Worm (Caenorhabditis elegans) whole organism, late embryonic: Measurements from ENCODE around the gene R07E4.3.

Experiments used
- C08G9.2 ChIP-seq: sonication (generic microtip); optimal IDR thresholded peaks from 2 replicates; lab custom pipeline; 2016; ENCODE audit warnings: mild to moderate bottlenecking, missing genetic modification characterization, moderate library complexity, missing compliant biosample characterization
- C38D4.7 ChIP-seq: fragments of 200-800 bp; sonication (Bioruptor generic); optimal IDR thresholded peaks from 2 replicates; lab custom pipeline; 2018; ENCODE audit warnings: mild to moderate bottlenecking, missing genetic modification characterization, moderate library complexity, missing compliant biosample characterization
- F13H6.1 ChIP-seq: sonication (generic microtip); optimal IDR thresholded peaks from 2 replicates; lab custom pipeline; 2016; ENCODE audit warnings: missing genetic modification characterization, missing compliant biosample characterization
- K02D7.2 ChIP-seq: sonication (generic microtip); optimal IDR thresholded peaks from 2 replicates; lab custom pipeline; 2017; ENCODE audit warnings: mild to moderate bottlenecking, missing genetic modification characterization, missing compliant biosample characterization
- K09A11.1 ChIP-seq: sonication (generic microtip); optimal IDR thresholded peaks from 2 replicates; lab custom pipeline; 2017; ENCODE audit warnings: antibody characterized with exemption, mild to moderate bottlenecking, missing genetic modification characterization, missing compliant biosample characterization; ENCODE audit not compliant: insufficient read depth
- T23F11.4 ChIP-seq: fragments of 200-800 bp; sonication (Bioruptor generic); optimal IDR thresholded peaks from 2 replicates; lab custom pipeline; 2018; ENCODE audit warnings: mild to moderate bottlenecking, missing genetic modification characterization, missing compliant biosample characterization
- Y22D7AL.16 ChIP-seq: sonication (generic microtip); optimal IDR thresholded peaks from 2 replicates; lab custom pipeline; 2016; ENCODE audit warnings: missing genetic modification characterization, missing compliant biosample characterization
- ama-1 ChIP-seq: fragments of 150-350 bp; optimal IDR thresholded peaks from 2 replicates; lab custom pipeline; 2014
- ceh-24 ChIP-seq: sonication (generic microtip); optimal IDR thresholded peaks from 2 replicates; lab custom pipeline; 2016; ENCODE audit warnings: mild to moderate bottlenecking, missing genetic modification characterization, missing compliant biosample characterization
- ceh-30 ChIP-seq: fragments of 150-350 bp; optimal IDR thresholded peaks from 2 replicates; lab custom pipeline; 2014; ENCODE audit warnings: missing biosample characterization, missing genetic modification characterization
- ceh-31 ChIP-seq: sonication (generic microtip); optimal IDR thresholded peaks from 2 replicates; lab custom pipeline; 2016; ENCODE audit warnings: missing genetic modification characterization, missing compliant biosample characterization
- ceh-34 ChIP-seq: sonication (generic microtip); optimal IDR thresholded peaks from 2 replicates; lab custom pipeline; 2016; ENCODE audit warnings: mild to moderate bottlenecking, missing genetic modification characterization, missing compliant biosample characterization
- ceh-45 ChIP-seq: fragments of 200-800 bp; sonication (Bioruptor generic); IDR thresholded peaks from 2 replicates; pipeline ENCODE4 v1.3.6; 2022; ENCODE audit warnings: missing genetic modification reagents, missing genetic modification characterization, missing compliant biosample characterization
- ceh-6 ChIP-seq: fragments of 200-800 bp; sonication (Bioruptor generic); optimal IDR thresholded peaks from 2 replicates; lab custom pipeline; 2018; ENCODE audit warnings: mild to moderate bottlenecking, missing genetic modification characterization, missing compliant biosample characterization
- che-1 ChIP-seq: sonication (generic microtip); optimal IDR thresholded peaks from 2 replicates; lab custom pipeline; 2016; ENCODE audit warnings: mild to moderate bottlenecking, missing genetic modification characterization, missing compliant biosample characterization
- dmd-4 ChIP-seq: sonication (generic microtip); optimal IDR thresholded peaks from 2 replicates; lab custom pipeline; 2016; ENCODE audit warnings: borderline replicate concordance, missing genetic modification characterization, missing compliant biosample characterization
- elt-2 ChIP-seq: sonication (generic microtip); optimal IDR thresholded peaks from 2 replicates; lab custom pipeline; 2016; ENCODE audit warnings: missing genetic modification reagents, missing genetic modification characterization, missing compliant biosample characterization
- elt-4 ChIP-seq: sonication (generic microtip); optimal IDR thresholded peaks from 2 replicates; lab custom pipeline; 2016; ENCODE audit warnings: missing genetic modification characterization, missing compliant biosample characterization
- fax-1 ChIP-seq: sonication (generic microtip); optimal IDR thresholded peaks from 2 replicates; lab custom pipeline; 2016; ENCODE audit warnings: missing genotype, missing genetic modification characterization, missing compliant biosample characterization
- fkh-10 ChIP-seq: fragments of 150-350 bp; optimal IDR thresholded peaks from 2 replicates; lab custom pipeline; 2014; ENCODE audit warnings: missing biosample characterization, missing genetic modification reagents, missing genetic modification characterization
- fkh-6 ChIP-seq: sonication (generic microtip); optimal IDR thresholded peaks from 2 replicates; lab custom pipeline; 2016; ENCODE audit warnings: missing genetic modification characterization, missing compliant biosample characterization
- gmeb-2 ChIP-seq: sonication (generic microtip); optimal IDR thresholded peaks from 2 replicates; lab custom pipeline; 2016; ENCODE audit warnings: missing genetic modification characterization, inconsistent platforms, missing compliant biosample characterization
- hlh-30 ChIP-seq: sonication (generic microtip); optimal IDR thresholded peaks from 2 replicates; lab custom pipeline; 2017; ENCODE audit warnings: antibody characterized with exemption, missing genetic modification characterization, missing compliant biosample characterization; ENCODE audit not compliant: insufficient read depth
- hlh-8 ChIP-seq: sonication (generic microtip); optimal IDR thresholded peaks from 2 replicates; lab custom pipeline; 2016; ENCODE audit warnings: missing genotype, missing genetic modification characterization, missing compliant biosample characterization
- lim-6 ChIP-seq: sonication (generic microtip); optimal IDR thresholded peaks from 2 replicates; lab custom pipeline; 2016; ENCODE audit warnings: missing genetic modification characterization, missing compliant biosample characterization
- mec-3 ChIP-seq: sonication (generic microtip); optimal IDR thresholded peaks from 2 replicates; lab custom pipeline; 2016; ENCODE audit warnings: borderline replicate concordance, missing genetic modification characterization, missing compliant biosample characterization
- pag-3 ChIP-seq: sonication (generic microtip); optimal IDR thresholded peaks from 2 replicates; lab custom pipeline; 2016; ENCODE audit warnings: missing compliant biosample characterization, missing genetic modification characterization, borderline replicate concordance
- pat-9 ChIP-seq: fragments of 200-800 bp; sonication (Bioruptor generic); optimal IDR thresholded peaks from 2 replicates; lab custom pipeline; 2018; ENCODE audit warnings: mild to moderate bottlenecking, missing genetic modification characterization, moderate library complexity, missing compliant biosample characterization
- pax-1 ChIP-seq: fragments of 150-350 bp; optimal IDR thresholded peaks from 2 replicates; lab custom pipeline; 2014; ENCODE audit warnings: missing biosample characterization, missing genetic modification characterization
- ref-2 ChIP-seq: sonication (generic microtip); optimal IDR thresholded peaks from 2 replicates; lab custom pipeline; 2016; ENCODE audit warnings: missing genetic modification characterization, missing compliant biosample characterization
- sdc-2 ChIP-seq: sonication (generic microtip); optimal IDR thresholded peaks from 2 replicates; lab custom pipeline; 2016; ENCODE audit warnings: missing genotype, missing genetic modification characterization, missing compliant biosample characterization
- sox-2 ChIP-seq: fragments of 200-800 bp; sonication (Bioruptor generic); IDR thresholded peaks from 2 replicates; pipeline ENCODE4 v1.3.6; 2022; ENCODE audit warnings: missing genetic modification reagents, missing genetic modification characterization, missing compliant biosample characterization
- sox-4 ChIP-seq: sonication (generic microtip); optimal IDR thresholded peaks from 2 replicates; lab custom pipeline; 2017; ENCODE audit warnings: mild to moderate bottlenecking, missing genetic modification characterization, inconsistent platforms, missing compliant biosample characterization
- syd-9 ChIP-seq: sonication (generic microtip); optimal IDR thresholded peaks from 2 replicates; lab custom pipeline; 2016; ENCODE audit warnings: mild to moderate bottlenecking, missing genetic modification characterization, moderate library complexity, missing compliant biosample characterization
- ttx-3 ChIP-seq: sonication (generic microtip); optimal IDR thresholded peaks from 2 replicates; lab custom pipeline; 2016; ENCODE audit warnings: missing genetic modification reagents, missing genetic modification characterization, missing compliant biosample characterization
- unc-42 ChIP-seq: sonication (generic microtip); optimal IDR thresholded peaks from 2 replicates; lab custom pipeline; 2016; ENCODE audit warnings: missing genotype, missing genetic modification characterization, missing compliant biosample characterization
- ztf-16 ChIP-seq: sonication (generic microtip); optimal IDR thresholded peaks from 2 replicates; lab custom pipeline; 2017; ENCODE audit warnings: missing genetic modification characterization, missing compliant biosample characterization

R07E4.3 gene

DNA sequence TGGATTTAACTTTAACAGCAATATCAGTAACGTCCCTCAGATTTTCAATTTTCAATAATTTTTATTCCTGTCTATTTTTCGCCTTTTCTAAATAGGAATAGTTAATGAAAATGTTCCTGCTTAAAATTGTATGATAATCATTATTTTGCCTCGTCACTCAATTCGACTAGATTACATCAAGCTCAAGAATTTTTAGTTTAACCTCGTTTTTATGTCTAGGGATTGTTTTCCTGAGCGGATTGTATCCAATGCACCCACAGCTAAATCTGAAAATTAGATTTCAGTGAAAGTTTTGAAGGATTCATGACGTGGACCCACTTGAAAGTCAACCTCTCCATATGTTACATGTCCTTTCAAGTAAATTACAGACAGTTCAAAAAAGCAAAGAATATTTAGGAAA lies 29.6 kb upstream of the R07E4.3 start:
- no peak for TF ChIP-seq pat-9
- TF ChIP-seq pag-3 (tag; lab: Kevin White, UChicago) = no peak
- TF ChIP-seq elt-2 = no peak
- TF ChIP-seq C08G9.2 = no peak
- TF ChIP-seq ttx-3 = no peak
- no peak for TF ChIP-seq ceh-31 (tag; lab: Kevin White, UChicago)
- TF ChIP-seq hlh-30 (tag; lab: Kevin White, UChicago) = no peak
- TF ChIP-seq ceh-45 = no peak
- TF ChIP-seq gmeb-2 (tag; lab: Kevin White, UChicago) = no peak
- no peak for TF ChIP-seq ceh-34 (tag; lab: Kevin White, UChicago)

DNA sequence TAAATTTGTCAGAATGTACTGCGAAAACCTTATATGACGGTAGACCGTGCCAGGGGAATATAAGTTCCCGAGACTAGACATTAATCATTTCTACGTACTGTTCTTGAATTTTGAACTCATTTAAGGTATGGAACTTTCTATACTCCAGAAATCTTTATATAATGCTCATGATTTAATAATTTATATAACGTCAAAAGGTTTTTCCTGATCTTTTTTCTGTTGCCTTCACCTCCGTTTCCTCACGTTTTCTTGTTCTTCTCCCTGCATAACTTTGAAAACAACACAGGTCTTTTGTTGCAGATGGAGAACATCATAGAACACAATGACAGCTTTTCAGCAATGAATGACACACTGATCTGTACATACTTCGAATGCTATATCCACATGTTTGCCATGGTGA lies 22.4 kb upstream of the R07E4.3 start, which contains the start of gene egl-6:
Gene egl-6, plus strand, starts transcription at position 301 of the 400 bp plus-strand sequence.
- TF ChIP-seq pax-1 (tag; lab: Kevin White, UChicago) (no peak), ceh-24 (tag; lab: Kevin White, UChicago) (no peak), unc-42 (tag; lab: Kevin White, UChicago) (no peak), F13H6.1 (tag; lab: Kevin White, UChicago) (no peak), K09A11.1 (no peak), ceh-6 (GFP tag; lab: Kevin White, UChicago) (no peak), sox-4 (tag; lab: Kevin White, UChicago) (no peak), fax-1 (tag; lab: Kevin White, UChicago) (no peak), dmd-4 (tag; lab: Kevin White, UChicago) (no peak), ceh-30 (tag; lab: Kevin White, UChicago) (no peak), elt-2 (no peak), lim-6 (tag; lab: Kevin White, UChicago) (no peak), syd-9 (tag; lab: Kevin White, UChicago) (no peak), sdc-2 (no peak), hlh-8 (tag; lab: Kevin White, UChicago) (no peak), T23F11.4 (GFP tag; lab: Kevin White, UChicago) (no peak)

DNA sequence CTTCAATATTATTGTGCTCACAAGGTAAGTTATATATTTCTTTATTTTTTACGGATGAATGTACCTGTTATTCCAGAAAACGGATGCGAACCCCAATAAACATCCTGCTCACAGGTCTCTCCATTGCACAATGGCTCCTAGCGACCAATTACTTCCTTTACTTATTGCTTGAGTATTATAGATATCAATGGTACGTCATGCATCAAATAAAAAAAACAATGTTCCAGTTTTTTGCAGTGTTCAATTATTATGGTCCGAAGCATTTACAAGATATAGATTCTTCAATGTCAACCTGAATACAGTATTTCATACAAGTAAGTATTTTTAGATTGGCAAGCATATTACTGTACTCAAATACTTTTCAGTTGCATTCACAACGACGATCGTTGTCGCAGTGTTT lies 20.3 kb upstream of the R07E4.3 start:
- no peak for TF ChIP-seq C38D4.7 (GFP tag; lab: Kevin White, UChicago)

DNA sequence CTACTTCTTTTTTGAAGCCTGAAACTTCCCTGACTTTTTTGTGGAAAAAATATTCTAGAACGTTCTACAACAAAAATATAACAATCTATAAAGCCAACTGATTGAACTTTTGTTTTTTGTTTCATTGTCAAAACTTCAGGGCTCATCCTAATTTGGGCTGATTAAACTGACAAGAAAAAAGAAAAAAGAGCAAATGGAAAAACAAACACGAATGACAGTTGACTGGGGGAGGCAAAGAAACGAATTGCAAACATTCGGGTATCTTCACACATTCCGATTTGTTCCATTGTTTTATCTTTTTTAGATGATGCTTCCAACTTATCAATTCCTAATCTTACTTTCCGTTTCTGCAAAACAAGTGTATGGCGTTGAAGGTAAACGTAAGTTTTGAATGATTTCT lies 17.8 kb upstream of the R07E4.3 start, which contains the start of gene C46F4.3:
Gene C46F4.3, plus strand, starts transcription at position 301 of the 400 bp plus-strand sequence.
- TF ChIP-seq gmeb-2 (tag; lab: Kevin White, UChicago) = no peak
- TF ChIP-seq ceh-34 (tag; lab: Kevin White, UChicago) = no peak
- no peak for TF ChIP-seq fkh-10 (GFP tag; lab: Kevin White, UChicago)
- TF ChIP-seq ama-1 (lab: Kevin White, UChicago) = no peak
- no peak for TF ChIP-seq dmd-4 (tag; lab: Kevin White, UChicago)
- TF ChIP-seq K02D7.2 (tag; lab: Kevin White, UChicago) = no peak
- TF ChIP-seq lim-6 (tag; lab: Kevin White, UChicago) = no peak
- no peak for TF ChIP-seq ref-2 (tag; lab: Kevin White, UChicago)
- no peak for TF ChIP-seq C38D4.7 (GFP tag; lab: Kevin White, UChicago)
- no peak for TF ChIP-seq ceh-6 (GFP tag; lab: Kevin White, UChicago)
- TF ChIP-seq Y22D7AL.16 (tag; lab: Kevin White, UChicago) = no peak
- no peak for TF ChIP-seq ttx-3
- no peak for TF ChIP-seq fkh-6
- TF ChIP-seq sox-2 (GFP tag; lab: Robert Waterston, UW) = no peak

DNA sequence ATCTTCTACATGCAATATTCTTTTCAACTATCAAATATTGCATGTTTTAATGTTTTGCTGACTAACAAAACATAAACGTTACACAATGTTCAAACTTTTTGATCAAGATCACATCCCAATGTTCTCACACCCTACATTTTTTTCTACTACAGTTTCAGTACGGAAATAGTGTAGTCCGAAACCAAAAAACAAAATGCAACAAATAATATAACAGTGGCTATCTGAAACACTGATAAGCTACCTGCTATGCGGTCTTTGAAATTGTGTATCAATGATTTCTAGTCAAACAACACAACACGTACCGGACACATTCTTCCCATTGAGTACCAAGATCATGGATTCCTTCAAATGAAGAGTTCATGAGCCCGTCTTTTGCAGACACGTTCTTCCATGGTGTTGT lies 11.9 kb upstream of the R07E4.3 start:
- no peak for TF ChIP-seq ztf-16
- no peak for TF ChIP-seq elt-4 (tag; lab: Kevin White, UChicago)
- no peak for TF ChIP-seq mec-3 (tag; lab: Kevin White, UChicago)
- TF ChIP-seq T23F11.4 (GFP tag; lab: Kevin White, UChicago) = no peak
- TF ChIP-seq che-1 (tag; lab: Kevin White, UChicago) = no peak
